Worm (Caenorhabditis elegans) whole organism, L3 larva: ENCODE measurements around the gene fcho-1.

Experiments
- ZK546.5 ChIP-seq: sonication (generic microtip); optimal IDR thresholded peaks from 2 replicates; lab custom pipeline; 2017; ENCODE audit warnings: missing biosample characterization, missing genetic modification characterization
- daf-12 ChIP-seq: fragments of 150-350 bp; optimal IDR thresholded peaks from 2 replicates; lab custom pipeline; 2014; ENCODE audit warnings: missing biosample characterization, missing genetic modification reagents, missing genetic modification characterization
- egl-27 ChIP-seq: sonication (generic microtip); optimal IDR thresholded peaks from 4 replicates; lab custom pipeline; 2017; ENCODE audit warnings: missing biosample characterization, missing genetic modification reagents, missing genetic modification characterization
- egl-5 ChIP-seq: fragments of 150-350 bp; optimal IDR thresholded peaks from 2 replicates; lab custom pipeline; 2017; ENCODE audit warnings: missing biosample characterization, missing genetic modification reagents, missing genetic modification characterization, inconsistent platforms
- elt-2 ChIP-seq: sonication (generic microtip); optimal IDR thresholded peaks from 2 replicates; lab custom pipeline; 2016; ENCODE audit warnings: missing genetic modification reagents, mild to moderate bottlenecking, missing genetic modification characterization, missing compliant biosample characterization
- elt-3 ChIP-seq, 3 experiments: fragments of 150-350 bp in 1 of 3; sonication (generic microtip) in 2 of 3; optimal IDR thresholded peaks; 2 replicates in 2 of 3; 4 replicates in 1 of 3; lab custom pipeline; 2014 to 2017; ENCODE audit warnings: missing biosample characterization in 3 of 3, missing genetic modification characterization in 3 of 3
- fkh-10 ChIP-seq: sonication (generic microtip); optimal IDR thresholded peaks from 2 replicates; lab custom pipeline; 2017; ENCODE audit warnings: missing biosample characterization, missing genetic modification reagents, missing genetic modification characterization
- fkh-2 ChIP-seq: fragments of 150-350 bp; optimal IDR thresholded peaks from 2 replicates; lab custom pipeline; 2014; ENCODE audit warnings: missing biosample characterization, missing genetic modification reagents, missing genetic modification characterization
- hmg-11 ChIP-seq: sonication (generic microtip); optimal IDR thresholded peaks from 2 replicates; lab custom pipeline; 2016; ENCODE audit warnings: missing genetic modification characterization, missing compliant biosample characterization
- jun-1 ChIP-seq: fragments of 150-350 bp; optimal IDR thresholded peaks from 2 replicates; lab custom pipeline; 2014; ENCODE audit warnings: missing biosample characterization, missing genetic modification reagents, missing genetic modification characterization
- lin-39 ChIP-seq: fragments of 150-350 bp; optimal IDR thresholded peaks from 2 replicates; lab custom pipeline; 2018; ENCODE audit warnings: missing biosample characterization, missing genetic modification reagents, missing genetic modification characterization
- mdl-1 ChIP-seq: fragments of 150-350 bp; optimal IDR thresholded peaks from 2 replicates; lab custom pipeline; 2014; ENCODE audit warnings: missing biosample characterization, missing genetic modification characterization
- nfya-1 ChIP-seq: sonication (generic microtip); optimal IDR thresholded peaks from 2 replicates; lab custom pipeline; 2017; ENCODE audit warnings: missing genetic modification characterization, mild to moderate bottlenecking, missing compliant biosample characterization, antibody characterized with exemption, moderate library complexity; ENCODE audit not compliant: insufficient read depth
- nhr-11 ChIP-seq: fragments of 150-350 bp; optimal IDR thresholded peaks from 2 replicates; lab custom pipeline; 2014; ENCODE audit warnings: missing biosample characterization, missing genetic modification characterization
- nhr-12 ChIP-seq: fragments of 150-350 bp; optimal IDR thresholded peaks from 2 replicates; lab custom pipeline; 2014; ENCODE audit warnings: missing biosample characterization, missing genetic modification characterization
- nhr-23 ChIP-seq: fragments of 150-350 bp; optimal IDR thresholded peaks from 2 replicates; lab custom pipeline; 2014; ENCODE audit warnings: missing biosample characterization, missing genetic modification reagents, missing genetic modification characterization
- nhr-237 ChIP-seq: fragments of 150-350 bp; optimal IDR thresholded peaks from 2 replicates; lab custom pipeline; 2014; ENCODE audit warnings: missing biosample characterization, missing genetic modification characterization
- nhr-28 ChIP-seq: fragments of 150-350 bp; optimal IDR thresholded peaks from 2 replicates; lab custom pipeline; 2014; ENCODE audit warnings: missing biosample characterization, missing genetic modification characterization
- nhr-43 ChIP-seq: sonication (generic microtip); optimal IDR thresholded peaks from 2 replicates; lab custom pipeline; 2016; ENCODE audit warnings: mild to moderate bottlenecking, missing genetic modification characterization, missing compliant biosample characterization; ENCODE audit not compliant: poor library complexity, severe bottlenecking
- nhr-67 ChIP-seq: fragments of 150-350 bp; optimal IDR thresholded peaks from 2 replicates; lab custom pipeline; 2014; ENCODE audit warnings: missing biosample characterization, missing genetic modification characterization
- nhr-77 ChIP-seq: fragments of 150-350 bp; optimal IDR thresholded peaks from 2 replicates; lab custom pipeline; 2014; ENCODE audit warnings: missing biosample characterization, missing genetic modification characterization
- pqm-1 ChIP-seq: fragments of 150-350 bp; optimal IDR thresholded peaks from 2 replicates; lab custom pipeline; 2017; ENCODE audit warnings: missing biosample characterization, missing genetic modification characterization, inconsistent platforms
- sea-2 ChIP-seq: fragments of 150-350 bp; sonication (generic microtip); optimal IDR thresholded peaks from 4 replicates; lab custom pipeline; 2014; ENCODE audit warnings: missing biosample characterization, missing genetic modification reagents, missing genetic modification characterization
- snpc-4 ChIP-seq: fragments of 150-350 bp; optimal IDR thresholded peaks from 2 replicates; lab custom pipeline; 2014; ENCODE audit warnings: missing biosample characterization, missing genetic modification characterization
- tbx-2 ChIP-seq: sonication (generic microtip); optimal IDR thresholded peaks from 2 replicates; lab custom pipeline; 2016; ENCODE audit warnings: mild to moderate bottlenecking, missing genetic modification characterization, missing compliant biosample characterization
- unc-39 ChIP-seq: sonication (generic microtip); optimal IDR thresholded peaks from 4 replicates; lab custom pipeline; 2017; ENCODE audit warnings: missing biosample characterization, missing genetic modification characterization
- ztf-11 ChIP-seq: fragments of 150-350 bp; optimal IDR thresholded peaks from 2 replicates; lab custom pipeline; 2014; ENCODE audit warnings: missing biosample characterization, missing genetic modification characterization
- ztf-4 ChIP-seq: fragments of 150-350 bp; optimal IDR thresholded peaks from 2 replicates; lab custom pipeline; 2014; ENCODE audit warnings: missing biosample characterization, missing genetic modification characterization

fcho-1 gene

ce11 chrII:1323190-1323651 lies 12.9 kb downstream of the fcho-1 start (continued):
- TF ChIP-seq ztf-11 (tag; lab: Kevin White, UChicago) = no peak
- no peak for TF ChIP-seq nhr-77 (tag; lab: Kevin White, UChicago)
- TF ChIP-seq sea-2 (GFP tag; lab: Kevin White, UChicago) = no peak

ce11 chrII:1324017-1324416 lies 13.7 kb downstream of the fcho-1 start:
- TF ChIP-seq nhr-11 (tag; lab: Kevin White, UChicago) (no peak), sea-2 (GFP tag; lab: Kevin White, UChicago) (no peak), elt-2 (tag; lab: Kevin White, UChicago) (no peak), unc-39 (tag; lab: Kevin White, UChicago) (no peak), nhr-28 (tag; lab: Kevin White, UChicago) (no peak), fkh-10 (no peak), nhr-67 (tag; lab: Kevin White, UChicago) (no peak), tbx-2 (tag; lab: Kevin White, UChicago) (no peak), elt-3 (tag; optimal IDR thresholded peaks at IDR 0.05; lab: Kevin White, UChicago) (no peak), mdl-1 (tag; lab: Kevin White, UChicago) (no peak), daf-12 (no peak), lin-39 (tag; lab: Kevin White, UChicago) (no peak), snpc-4 (tag; lab: Kevin White, UChicago) (no peak), nhr-43 (tag; lab: Kevin White, UChicago) (no peak), egl-27 (tag; lab: Kevin White, UChicago) (no peak)
- TF ChIP-seq, all 47 proteins: peak for 0

ce11 chrII:1325604-1326003 lies 15.3 kb downstream of the fcho-1 start:
- TF ChIP-seq hmg-11 (tag; lab: Kevin White, UChicago) (peak; percentile 8), nhr-67 (tag; lab: Kevin White, UChicago) (no peak)

ce11 chrII:1326689-1327088 lies 16.4 kb downstream of the fcho-1 start, which contains the start of gene jip-1:
jip-1 (plus strand) TSS chrII:1326989.
- no peak for TF ChIP-seq ztf-4 (tag; lab: Kevin White, UChicago)

- no peak for TF ChIP-seq sea-2 (GFP tag; lab: Kevin White, UChicago)
- no peak for TF ChIP-seq jun-1 (tag; lab: Kevin White, UChicago)
- no peak for TF ChIP-seq ZK546.5
- TF ChIP-seq nhr-12 (tag; lab: Kevin White, UChicago) = no peak
- no peak for TF ChIP-seq hmg-11 (tag; lab: Kevin White, UChicago)
Observed at ce11 chrII:1329887-1330286, 19.6 kb downstream of the fcho-1 start.

DNA sequence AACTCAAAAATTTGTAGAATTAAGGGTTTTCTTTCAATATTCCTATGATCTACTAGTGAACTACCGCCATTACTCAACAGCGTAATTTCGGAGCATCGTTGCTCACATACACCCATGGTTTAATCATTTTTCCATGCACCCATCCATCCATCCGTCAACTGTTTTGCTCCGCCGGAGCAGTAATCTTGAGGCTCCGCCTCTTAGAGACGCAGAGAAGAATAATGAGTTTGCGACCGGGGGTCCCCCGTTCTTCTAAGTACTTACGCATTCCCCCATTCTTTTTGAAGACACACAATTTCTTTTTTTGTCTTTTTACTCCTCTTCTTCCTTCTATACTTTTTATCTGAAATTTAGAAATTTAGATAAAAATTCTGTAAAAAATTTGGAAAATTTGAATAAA lies 27.9 kb downstream of the fcho-1 start:
- TF ChIP-seq nfya-1 (tag; lab: Kevin White, UChicago) = peak; percentile 33
- TF ChIP-seq egl-5 (tag; lab: Kevin White, UChicago) = peak; percentile 46
- no peak for TF ChIP-seq ztf-4 (tag; lab: Kevin White, UChicago)
- no peak for TF ChIP-seq nhr-237 (tag; lab: Kevin White, UChicago)
- TF ChIP-seq lin-39 (tag; lab: Kevin White, UChicago) = peak; percentile 92
- no peak for TF ChIP-seq nhr-23 (tag; lab: Kevin White, UChicago)
- TF ChIP-seq nhr-11 (tag; lab: Kevin White, UChicago) = no peak

ce11 chrII:1340049-1340448 lies 29.7 kb downstream of the fcho-1 start:
- TF ChIP-seq fkh-2 (tag; lab: Kevin White, UChicago) (no peak), nhr-28 (tag; lab: Kevin White, UChicago) (no peak)

- TF ChIP-seq mdl-1 (tag; lab: Kevin White, UChicago) (no peak), pqm-1 (tag; lab: Kevin White, UChicago) (no peak), fkh-10 (peak; percentile 9), nfya-1 (tag; lab: Kevin White, UChicago) (peak; percentile 49)
Observed at ce11 chrII:1341416-1341815, 31.1 kb downstream of the fcho-1 start.
